Worm (Caenorhabditis elegans) whole organism, L4 larva: Measurements from ENCODE around the gene T05A8.8.

Experiments
- T20F7.1 ChIP-seq: fragments of 200-800 bp; sonication (Bioruptor generic); optimal IDR thresholded peaks from 2 replicates; lab custom pipeline; 2018; ENCODE audit warnings: mild to moderate bottlenecking, missing genetic modification characterization, missing compliant biosample characterization
- Y75B8A.6 ChIP-seq: fragments of 200-800 bp; sonication (Bioruptor generic); IDR thresholded peaks from 2 replicates; pipeline ENCODE4 v1.3.6; 2022; ENCODE audit warnings: missing genetic modification reagents, missing genetic modification characterization, missing compliant biosample characterization
- daf-8 ChIP-seq: fragments of 200-800 bp; sonication (Bioruptor generic); IDR thresholded peaks from 2 replicates; pipeline ENCODE4 v1.3.6; 2022; ENCODE audit warnings: missing genetic modification characterization, missing compliant biosample characterization
- dpl-1 ChIP-seq: fragments of 150-350 bp; optimal IDR thresholded peaks from 2 replicates; lab custom pipeline; 2014; ENCODE audit warnings: missing biosample characterization, missing genetic modification reagents, missing genetic modification characterization
- lin-1 ChIP-seq: fragments of 200-800 bp; sonication (Bioruptor generic); IDR thresholded peaks from 2 replicates; pipeline ENCODE4 v1.3.6; 2022; ENCODE audit warnings: missing genetic modification reagents, missing genetic modification characterization, missing compliant biosample characterization
- nhr-237 ChIP-seq: sonication (generic microtip); optimal IDR thresholded peaks from 2 replicates; lab custom pipeline; 2017; ENCODE audit warnings: missing biosample characterization, missing genetic modification characterization
- nhr-6 ChIP-seq: fragments of 150-350 bp; optimal IDR thresholded peaks from 2 replicates; lab custom pipeline; 2014; ENCODE audit warnings: missing biosample characterization, missing genetic modification characterization
- pqm-1 ChIP-seq: sonication (generic microtip); optimal IDR thresholded peaks from 2 replicates; lab custom pipeline; 2017; ENCODE audit warnings: missing biosample characterization, missing genetic modification characterization
- unc-62 ChIP-seq, 3 experiments: fragments of 150-350 bp in 1 of 3; sonication (generic microtip); optimal IDR thresholded peaks in 2 of 3; peaks in 1 of 3; 1 replicate in 1 of 3; 2 replicates in 2 of 3; lab custom pipeline; 2014 to 2017; ENCODE audit warnings: missing biosample characterization in 3 of 3, missing genetic modification characterization in 3 of 3, missing genetic modification reagents in 3 of 3, missing genotype in 1 of 3
- zip-11 ChIP-seq: fragments of 200-800 bp; sonication (Bioruptor generic); IDR thresholded peaks from 2 replicates; pipeline ENCODE4 v1.3.6; 2022; ENCODE audit warnings: missing genetic modification characterization, missing compliant biosample characterization

DNA sequence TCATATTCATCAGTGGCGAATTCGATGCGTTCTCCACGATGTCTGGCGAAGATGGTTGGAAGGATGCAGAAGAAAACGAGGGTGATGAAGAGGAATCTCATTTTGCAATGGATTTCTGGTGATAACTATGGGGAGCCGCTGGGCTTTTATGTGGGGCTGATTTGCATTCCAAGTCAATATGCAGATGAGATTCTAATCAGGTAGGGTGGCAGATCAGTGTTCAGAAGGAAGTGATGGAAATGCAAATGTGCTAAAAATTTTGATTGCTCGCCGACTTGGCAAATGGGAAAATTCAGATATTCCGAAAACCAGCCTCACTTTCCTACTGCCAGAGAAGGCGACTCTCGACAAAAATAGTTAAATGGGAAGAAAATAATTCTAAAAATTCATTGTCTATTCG lies 46.4 kb upstream of the T05A8.8 start, which contains the start of gene nspf-3:
- TF ChIP-seq nhr-6 (tag; lab: Kevin White, UChicago) (no peak), lin-1 (GFP tag; lab: Robert Waterston, UW) (no peak), nhr-237 (no peak), daf-8 (GFP tag; lab: Robert Waterston, UW) (no peak), dpl-1 (GFP tag; lab: Kevin White, UChicago) (no peak), Y75B8A.6 (GFP tag; lab: Robert Waterston, UW) (no peak), T20F7.1 (GFP tag; lab: Kevin White, UChicago) (no peak), zip-11 (GFP tag; lab: Robert Waterston, UW) (no peak), pqm-1 (tag; lab: Kevin White, UChicago) (no peak), unc-62 (GFP tag; optimal IDR thresholded peaks at IDR 0.05 in 1 of 2; lab: Kevin White, UChicago) (peak in 1 of 2 experiments; percentile 66), unc-62 (tag; optimal IDR thresholded peaks at IDR 0.05; lab: Kevin White, UChicago) (no peak)
